Fruit fly (Drosophila melanogaster): ENCODE data around the gene CG14664.

DNA sequence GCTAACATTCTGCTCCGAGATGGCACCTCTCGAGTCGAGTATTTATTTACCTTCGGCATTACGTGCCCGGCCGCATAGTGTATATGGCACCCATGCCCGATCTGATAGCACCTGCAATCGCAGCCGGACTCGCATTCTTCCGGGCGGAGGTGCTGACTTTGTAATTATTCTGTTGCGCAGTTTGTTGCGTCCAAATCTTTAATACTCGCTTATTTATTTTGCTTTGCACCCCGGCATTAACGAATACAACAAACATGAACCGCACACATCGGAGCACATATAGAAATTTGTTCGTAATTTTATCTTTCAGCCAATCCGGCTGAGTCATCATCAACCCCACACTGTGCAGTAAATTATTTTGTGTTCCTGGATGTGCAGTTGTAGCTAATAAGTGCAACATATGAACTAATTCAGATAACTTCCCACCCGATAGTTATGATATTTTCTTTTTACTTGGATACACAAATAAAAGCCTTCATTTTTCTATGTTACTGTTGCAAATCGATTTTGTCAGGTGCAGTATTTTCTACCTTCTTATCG lies 38.1 kb downstream of the CG14664 start:
- TF ChIP-seq CG32264 (GFP tag; optimal IDR thresholded peaks at IDR 0.05): peak; percentile 2
- TF ChIP-seq fru (GFP tag; optimal IDR thresholded peaks at IDR 0.05): peak; percentile 48
- peak; percentile 15 for TF ChIP-seq psq (GFP tag; optimal IDR thresholded peaks at IDR 0.05)
- TF ChIP-seq Rel (GFP tag; optimal IDR thresholded peaks at IDR 0.05): no peak
- TF ChIP-seq Rel (tag; optimal IDR thresholded peaks at IDR 0.05): no peak
- no peak for TF ChIP-seq Hnf4 (GFP tag; optimal IDR thresholded peaks at IDR 0.05)
- TF ChIP-seq Abd-B (GFP tag; optimal IDR thresholded peaks at IDR 0.05): no peak
- TF ChIP-seq lola (GFP tag; optimal IDR thresholded peaks at IDR 0.05): no peak
- peak in 1 of 2 experiments; percentile 37 for TF ChIP-seq foxo (GFP tag; optimal IDR thresholded peaks at IDR 0.05)
- no peak for TF ChIP-seq Myc (optimal IDR thresholded peaks at IDR 0.05)
- no peak for TF ChIP-seq pan (optimal IDR thresholded peaks at IDR 0.05)
- peak; percentile 53 for TF ChIP-seq h (GFP tag; optimal IDR thresholded peaks at IDR 0.05)
- no peak for TF ChIP-seq dmrt93B (GFP tag; optimal IDR thresholded peaks at IDR 0.05)
- TF ChIP-seq rgr (GFP tag; optimal IDR thresholded peaks at IDR 0.05): no peak
- TF ChIP-seq Dfd (GFP tag; optimal IDR thresholded peaks at IDR 0.05): no peak

Measured in whole organism, wandering third instar larva.